Worm (Caenorhabditis elegans) whole organism, L1 larva: ENCODE results near the gene lin-24.

Experiments used
- C16A3.4 ChIP-seq: fragments of 150-350 bp; optimal IDR thresholded peaks from 2 replicates; lab custom pipeline; 2014; ENCODE audit warnings: missing biosample characterization, missing genetic modification characterization
- F16B12.6 ChIP-seq: fragments of 150-350 bp; optimal IDR thresholded peaks from 2 replicates; lab custom pipeline; 2014; ENCODE audit warnings: missing biosample characterization, missing genetic modification characterization
- ama-1 ChIP-seq: fragments of 150-350 bp; optimal IDR thresholded peaks from 2 replicates; lab custom pipeline; 2014
- blmp-1 ChIP-seq: fragments of 150-350 bp; optimal IDR thresholded peaks from 2 replicates; lab custom pipeline; 2014; ENCODE audit warnings: missing biosample characterization, missing genetic modification characterization
- ceh-63 ChIP-seq: fragments of 200-800 bp; sonication (Bioruptor generic); optimal IDR thresholded peaks from 2 replicates; lab custom pipeline; 2018; ENCODE audit warnings: mild to moderate bottlenecking, missing genetic modification characterization, missing compliant biosample characterization
- dpl-1 ChIP-seq, 3 experiments: fragments of 150-350 bp in 2 of 3; sonication (generic microtip) in 1 of 3; optimal IDR thresholded peaks; 2 replicates each; lab custom pipeline; 2014 to 2017; ENCODE audit warnings: missing biosample characterization in 3 of 3, missing genetic modification characterization in 3 of 3, missing genetic modification reagents in 3 of 3
- dsc-1 ChIP-seq: sonication (generic microtip); optimal IDR thresholded peaks from 2 replicates; lab custom pipeline; 2016; ENCODE audit warnings: mild to moderate bottlenecking, missing genetic modification characterization, missing compliant biosample characterization
- efl-1 ChIP-seq, 4 experiments: fragments of 150-350 bp; optimal IDR thresholded peaks in 3 of 4; peaks in 1 of 4; 1 replicate in 1 of 4; 2 replicates in 3 of 4; lab custom pipeline; 2014; ENCODE audit warnings: missing biosample characterization in 2 of 4, missing genetic modification characterization in 2 of 4, missing genetic modification reagents in 2 of 4
- elt-3 ChIP-seq, 6 experiments: fragments of 150-350 bp in 1 of 6; sonication (generic microtip); optimal IDR thresholded peaks; 2 replicates each; lab custom pipeline; 2017 to 2018; ENCODE audit warnings: missing biosample characterization in 6 of 6, missing genetic modification characterization in 6 of 6, inconsistent platforms in 1 of 6
- ets-5 ChIP-seq: fragments of 200-800 bp; sonication (Bioruptor generic); IDR thresholded peaks from 2 replicates; pipeline ENCODE4 v1.3.6; 2022; ENCODE audit warnings: missing genetic modification characterization, missing compliant biosample characterization
- fkh-4 ChIP-seq: sonication (generic microtip); optimal IDR thresholded peaks from 2 replicates; lab custom pipeline; 2016; ENCODE audit warnings: missing compliant biosample characterization, missing genetic modification characterization, borderline replicate concordance
- grh-1 ChIP-seq: fragments of 200-800 bp; sonication (Bioruptor generic); IDR thresholded peaks from 2 replicates; pipeline ENCODE4 v1.3.6; 2022; ENCODE audit warnings: missing genetic modification reagents, missing genetic modification characterization, missing compliant biosample characterization
- irx-1 ChIP-seq: sonication (generic microtip); optimal IDR thresholded peaks from 2 replicates; lab custom pipeline; 2016; ENCODE audit warnings: missing genetic modification characterization, missing compliant biosample characterization
- lin-13 ChIP-seq: fragments of 150-350 bp; optimal IDR thresholded peaks from 2 replicates; lab custom pipeline; 2014; ENCODE audit warnings: missing biosample characterization, missing genetic modification reagents, missing genetic modification characterization
- lin-14 ChIP-seq: fragments of 200-800 bp; sonication (Bioruptor generic); optimal IDR thresholded peaks from 2 replicates; lab custom pipeline; 2018; ENCODE audit warnings: mild to moderate bottlenecking, missing genetic modification characterization, moderate library complexity, missing compliant biosample characterization
- lin-35 ChIP-seq, 2 experiments: fragments of 150-350 bp; optimal IDR thresholded peaks; 2 replicates each; lab custom pipeline; 2014; ENCODE audit warnings: missing biosample characterization in 2 of 2, missing genetic modification characterization in 2 of 2, missing genetic modification reagents in 2 of 2
- lin-39 ChIP-seq: fragments of 150-350 bp; optimal IDR thresholded peaks from 2 replicates; lab custom pipeline; 2014; ENCODE audit warnings: missing biosample characterization, missing genetic modification reagents, missing genetic modification characterization
- lir-3 ChIP-seq: sonication (generic microtip); optimal IDR thresholded peaks from 2 replicates; lab custom pipeline; 2016; ENCODE audit warnings: mild to moderate bottlenecking, missing genetic modification characterization, moderate library complexity, missing compliant biosample characterization; ENCODE audit not compliant: poor library complexity
- lsy-2 ChIP-seq, 2 experiments: fragments of 150-350 bp; optimal IDR thresholded peaks; 2 replicates each; lab custom pipeline; 2014; ENCODE audit warnings: missing biosample characterization in 2 of 2, missing genetic modification characterization in 2 of 2
- mdl-1 ChIP-seq, 2 experiments: fragments of 150-350 bp; optimal IDR thresholded peaks; 2 replicates each; lab custom pipeline; 2014 to 2017; ENCODE audit warnings: missing biosample characterization in 2 of 2, missing genetic modification characterization in 2 of 2, inconsistent platforms in 1 of 2
- nhr-19 ChIP-seq: fragments of 200-800 bp; sonication (Bioruptor generic); conservative IDR thresholded peaks from 2 replicates; pipeline ENCODE4 v1.3.6; 2022; ENCODE audit warnings: missing genetic modification characterization, missing compliant biosample characterization
- nhr-237 ChIP-seq: fragments of 150-350 bp; optimal IDR thresholded peaks from 2 replicates; lab custom pipeline; 2014; ENCODE audit warnings: missing biosample characterization, missing genetic modification characterization
- nhr-71 ChIP-seq: sonication (generic microtip); optimal IDR thresholded peaks from 2 replicates; lab custom pipeline; 2016; ENCODE audit warnings: mild to moderate bottlenecking, missing genetic modification characterization, moderate library complexity, missing compliant biosample characterization
- nhr-76 ChIP-seq: sonication (generic microtip); optimal IDR thresholded peaks from 2 replicates; lab custom pipeline; 2017; ENCODE audit warnings: missing biosample characterization, missing genetic modification characterization
- nhr-85 ChIP-seq: sonication (generic microtip); peaks from one replicate; lab custom pipeline; 2016; ENCODE audit warnings: missing genetic modification characterization, inconsistent platforms, missing compliant biosample characterization
- nhr-90 ChIP-seq: sonication (generic microtip); optimal IDR thresholded peaks from 2 replicates; lab custom pipeline; 2016; ENCODE audit warnings: mild to moderate bottlenecking, missing genetic modification characterization, missing compliant biosample characterization; ENCODE audit not compliant: poor library complexity
- pag-3 ChIP-seq: sonication (generic microtip); optimal IDR thresholded peaks from 2 replicates; lab custom pipeline; 2017; ENCODE audit warnings: missing genetic modification characterization, mild to moderate bottlenecking, missing compliant biosample characterization, antibody characterized with exemption, borderline replicate concordance; ENCODE audit not compliant: insufficient read depth
- pax-3 ChIP-seq: fragments of 200-800 bp; sonication (Bioruptor generic); optimal IDR thresholded peaks from 2 replicates; lab custom pipeline; 2018; ENCODE audit warnings: mild to moderate bottlenecking, missing genetic modification characterization, moderate library complexity, missing compliant biosample characterization
- pqm-1 ChIP-seq: sonication (generic microtip); optimal IDR thresholded peaks from 3 replicates; lab custom pipeline; 2017; ENCODE audit warnings: missing biosample characterization, missing genetic modification characterization
- rnt-1 ChIP-seq: sonication (generic microtip); optimal IDR thresholded peaks from 2 replicates; lab custom pipeline; 2016; ENCODE audit warnings: mild to moderate bottlenecking, missing genetic modification characterization, moderate library complexity, missing compliant biosample characterization
- skn-1 ChIP-seq: fragments of 150-350 bp; optimal IDR thresholded peaks from 2 replicates; lab custom pipeline; 2014; ENCODE audit warnings: missing biosample characterization, missing genetic modification characterization
- swsn-7 ChIP-seq: sonication (generic microtip); optimal IDR thresholded peaks from 2 replicates; lab custom pipeline; 2016; ENCODE audit warnings: missing genetic modification characterization, missing compliant biosample characterization
- tlp-1 ChIP-seq: fragments of 150-350 bp; optimal IDR thresholded peaks from 2 replicates; lab custom pipeline; 2014; ENCODE audit warnings: missing biosample characterization, missing genetic modification characterization
- unc-98 ChIP-seq: fragments of 200-800 bp; sonication (Bioruptor generic); IDR thresholded peaks from 2 replicates; pipeline ENCODE4 v1.3.6; 2022; ENCODE audit warnings: missing genetic modification characterization, missing compliant biosample characterization
- vab-15 ChIP-seq: sonication (generic microtip); optimal IDR thresholded peaks from 2 replicates; lab custom pipeline; 2017; ENCODE audit warnings: missing genotype, mild to moderate bottlenecking, missing genetic modification characterization, missing compliant biosample characterization
- ztf-11 ChIP-seq, 2 experiments: sonication (generic microtip); optimal IDR thresholded peaks; 2 replicates each; lab custom pipeline; 2016 to 2017; ENCODE audit warnings: missing genetic modification characterization in 2 of 2, missing biosample characterization in 1 of 2, missing compliant biosample characterization in 1 of 2
- ztf-4 ChIP-seq: fragments of 150-350 bp; optimal IDR thresholded peaks from 2 replicates; lab custom pipeline; 2014; ENCODE audit warnings: missing biosample characterization, missing genetic modification characterization

lin-24 gene

ce11 chrIV:12108984-12109657 lies 20.2 kb upstream of the lin-24 start:
- no peak for TF ChIP-seq ztf-11 (tag; optimal IDR thresholded peaks at IDR 0.05; lab: Kevin White, UChicago)
- no peak for TF ChIP-seq ets-5 (GFP tag; lab: Robert Waterston, UW)

ce11 chrIV:12109743-12110142 lies 19.6 kb upstream of the lin-24 start:
- TF ChIP-seq tlp-1 (tag; lab: Kevin White, UChicago) (no peak), nhr-85 (no peak), rnt-1 (no peak), nhr-76 (tag; lab: Kevin White, UChicago) (no peak), nhr-90 (no peak), grh-1 (GFP tag; lab: Robert Waterston, UW) (no peak), ztf-4 (tag; lab: Kevin White, UChicago) (no peak), ama-1 (lab: Kevin White, UChicago) (no peak), nhr-237 (tag; lab: Kevin White, UChicago) (no peak), C16A3.4 (tag; lab: Kevin White, UChicago) (no peak), pag-3 (tag; lab: Kevin White, UChicago) (no peak), dpl-1 (GFP tag; optimal IDR thresholded peaks at IDR 0.05; lab: Kevin White, UChicago) (no peak), nhr-19 (no peak), pax-3 (tag; lab: Kevin White, UChicago) (no peak), lin-14 (GFP tag; lab: Kevin White, UChicago) (no peak), blmp-1 (tag; lab: Kevin White, UChicago) (no peak)

- TF ChIP-seq lin-39 (tag; lab: Kevin White, UChicago): no peak
- no peak for TF ChIP-seq vab-15 (tag; lab: Kevin White, UChicago)
- no peak for TF ChIP-seq lin-35 (GFP tag; optimal IDR thresholded peaks at IDR 0.05; lab: Kevin White, UChicago)
- TF ChIP-seq F16B12.6 (tag; lab: Kevin White, UChicago): no peak
- TF ChIP-seq fkh-4 (tag; lab: Kevin White, UChicago): no peak
- no peak for TF ChIP-seq lin-13 (GFP tag; lab: Kevin White, UChicago)
- no peak for TF ChIP-seq mdl-1 (tag; optimal IDR thresholded peaks at IDR 0.05; lab: Kevin White, UChicago)
- TF ChIP-seq ceh-63 (GFP tag; lab: Kevin White, UChicago): no peak
- TF ChIP-seq ama-1 (lab: Kevin White, UChicago): no peak
Measured at ce11 chrIV:12110339-12110738, 19.0 kb upstream of the lin-24 start, which contains the start of gene col-129. col-129 (minus strand) TSS chrIV:12110439.

- TF ChIP-seq swsn-7 (no peak), nhr-85 (no peak), dsc-1 (tag; lab: Kevin White, UChicago) (no peak), nhr-71 (tag; lab: Kevin White, UChicago) (no peak), irx-1 (tag; lab: Kevin White, UChicago) (no peak), pqm-1 (tag; lab: Kevin White, UChicago) (no peak), fkh-4 (tag; lab: Kevin White, UChicago) (no peak), ama-1 (lab: Kevin White, UChicago) (no peak), skn-1 (no peak), lir-3 (tag; lab: Kevin White, UChicago) (no peak), blmp-1 (tag; lab: Kevin White, UChicago) (no peak), unc-98 (no peak), efl-1 (optimal IDR thresholded peaks at IDR 0.05; lab: Kevin White, UChicago) (no peak), efl-1 (GFP tag; optimal IDR thresholded peaks at IDR 0.05 in 1 of 2; lab: Kevin White, UChicago) (no peak), ets-5 (GFP tag; lab: Robert Waterston, UW) (no peak), lin-35 (GFP tag; optimal IDR thresholded peaks at IDR 0.05; lab: Kevin White, UChicago) (no peak), elt-3 (tag; optimal IDR thresholded peaks at IDR 0.05; lab: Kevin White, UChicago) (no peak), nhr-76 (tag; lab: Kevin White, UChicago) (no peak), lsy-2 (tag; optimal IDR thresholded peaks at IDR 0.05; lab: Kevin White, UChicago) (no peak)
- TF ChIP-seq, all 84 proteins: peak for 0
Measured at ce11 chrIV:12111477-12111876, 17.8 kb upstream of the lin-24 start, which contains the start of gene dlc-2. dlc-2 (minus strand) TSS chrIV:12111577.
